Fruit fly (Drosophila melanogaster) whole organism, embryonic: ENCODE data around the gene mRpL46.

Experiments used
- MBD-R2 ChIP-seq: fragments of 200-800 bp; sonication (Bioruptor generic); IDR thresholded peaks from 2 replicates; pipeline ENCODE4 v1.3.6; 2022; ENCODE audit warnings: missing biosample characterization, missing genetic modification characterization
- MESR4 ChIP-seq: fragments of 200-800 bp; sonication (Bioruptor generic); optimal IDR thresholded peaks from 2 replicates; lab custom pipeline; 2018; ENCODE audit warnings: missing biosample characterization, mild to moderate bottlenecking, missing genetic modification characterization, moderate library complexity
- ap ChIP-seq: fragments of 200-800 bp; sonication (Bioruptor generic); IDR thresholded peaks from 2 replicates; pipeline ENCODE4 v1.3.6; 2022; ENCODE audit warnings: missing biosample characterization, missing genetic modification characterization
- zfh2 ChIP-seq: fragments of 200-800 bp; sonication (Bioruptor generic); optimal IDR thresholded peaks from 2 replicates; lab custom pipeline; 2016; ENCODE audit warnings: missing biosample characterization, missing genetic modification characterization

- TF ChIP-seq ap (GFP tag; lab: Robert Waterston, UW) (no peak), MESR4 (GFP tag; lab: Kevin White, UChicago) (no peak), zfh2 (GFP tag; lab: Kevin White, UChicago) (no peak), MBD-R2 (GFP tag; lab: Robert Waterston, UW) (no peak)
These were observed 37.6 kb upstream of the mRpL46 start for dm6 chr3L:1739522-1740128.
